Worm (Caenorhabditis elegans) whole organism, L2 larva: ENCODE results near the gene C18E9.5.

Experiments used
- Y55F3AM.14 ChIP-seq: fragments of 200-800 bp; sonication (Bioruptor generic); optimal IDR thresholded peaks from 2 replicates; lab custom pipeline; 2018; ENCODE audit warnings: mild to moderate bottlenecking, missing genetic modification characterization, missing compliant biosample characterization
- alr-1 ChIP-seq: fragments of 150-350 bp; optimal IDR thresholded peaks from 2 replicates; lab custom pipeline; 2014; ENCODE audit warnings: missing biosample characterization, missing genetic modification characterization
- blmp-1 ChIP-seq: sonication (generic microtip); optimal IDR thresholded peaks from 2 replicates; lab custom pipeline; 2017; ENCODE audit warnings: missing genetic modification characterization, mild to moderate bottlenecking, missing compliant biosample characterization, antibody characterized with exemption, moderate library complexity; ENCODE audit not compliant: insufficient read depth
- ceh-82 ChIP-seq: fragments of 150-350 bp; optimal IDR thresholded peaks from 2 replicates; lab custom pipeline; 2014; ENCODE audit warnings: missing biosample characterization, missing genetic modification characterization
- elt-1 ChIP-seq: fragments of 150-350 bp; optimal IDR thresholded peaks from 2 replicates; lab custom pipeline; 2014; ENCODE audit warnings: missing biosample characterization, missing genetic modification characterization
- gmeb-1 ChIP-seq: fragments of 150-350 bp; optimal IDR thresholded peaks from 2 replicates; lab custom pipeline; 2014; ENCODE audit warnings: missing biosample characterization, missing genetic modification characterization
- lin-13 ChIP-seq: fragments of 150-350 bp; optimal IDR thresholded peaks from 2 replicates; lab custom pipeline; 2014; ENCODE audit warnings: missing biosample characterization, missing genetic modification reagents, missing genetic modification characterization
- nhr-237 ChIP-seq: fragments of 150-350 bp; optimal IDR thresholded peaks from 2 replicates; lab custom pipeline; 2014; ENCODE audit warnings: missing biosample characterization, missing genetic modification characterization
- unc-39 ChIP-seq: fragments of 150-350 bp; optimal IDR thresholded peaks from 2 replicates; lab custom pipeline; 2014; ENCODE audit warnings: missing biosample characterization, missing genetic modification characterization
- unc-62 ChIP-seq: fragments of 150-350 bp; optimal IDR thresholded peaks from 2 replicates; lab custom pipeline; 2014; ENCODE audit warnings: missing biosample characterization, missing genetic modification reagents, missing genetic modification characterization
- ztf-11 ChIP-seq: sonication (generic microtip); optimal IDR thresholded peaks from 2 replicates; lab custom pipeline; 2017; ENCODE audit warnings: missing biosample characterization, missing genetic modification characterization
- ztf-4 ChIP-seq: fragments of 150-350 bp; optimal IDR thresholded peaks from 2 replicates; lab custom pipeline; 2014; ENCODE audit warnings: missing biosample characterization, missing genetic modification characterization

DNA sequence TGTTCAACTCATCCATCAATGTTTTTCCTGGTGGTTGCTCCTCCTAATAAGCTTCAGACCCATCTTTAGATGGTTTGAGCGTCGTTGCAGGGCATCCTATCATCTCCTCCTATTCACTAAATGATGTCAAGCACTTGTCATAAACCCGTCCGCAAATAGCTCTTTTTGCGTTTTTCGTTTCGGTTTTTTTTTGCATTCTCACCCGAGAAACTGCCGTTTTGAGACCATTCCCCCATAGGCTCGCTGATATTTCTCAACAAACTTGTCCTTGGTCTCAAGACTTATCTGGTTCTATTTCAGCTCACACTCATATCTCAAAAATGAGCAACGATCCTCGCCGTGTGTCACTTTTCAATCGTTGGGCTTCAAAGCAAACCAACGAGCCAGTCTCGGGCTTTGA lies 9.4 kb upstream of the C18E9.5 start, which contains the start of gene cal-2:
- TF ChIP-seq nhr-237 (no peak), unc-62 (GFP tag; lab: Kevin White, UChicago) (no peak), Y55F3AM.14 (no peak), elt-1 (no peak), lin-13 (GFP tag; lab: Kevin White, UChicago) (no peak), unc-39 (tag; lab: Kevin White, UChicago) (no peak), blmp-1 (tag; lab: Kevin White, UChicago) (no peak), gmeb-1 (tag; lab: Kevin White, UChicago) (no peak), ztf-11 (tag; lab: Kevin White, UChicago) (no peak), alr-1 (tag; lab: Kevin White, UChicago) (no peak), ztf-4 (tag; lab: Kevin White, UChicago) (no peak), ceh-82 (tag; lab: Kevin White, UChicago) (no peak)
